Worm (Caenorhabditis elegans) whole organism, young adult: ENCODE results near the gene lurp-2.

Experiments used
- B0019.2 ChIP-seq: fragments of 200-800 bp; sonication (Bioruptor generic); conservative IDR thresholded peaks from 2 replicates; pipeline ENCODE4 v1.3.6; 2022; ENCODE audit warnings: missing genetic modification reagents, missing genetic modification characterization, missing compliant biosample characterization
- B0261.1 ChIP-seq: sonication (generic microtip); optimal IDR thresholded peaks from 2 replicates; lab custom pipeline; 2016; ENCODE audit warnings: mild to moderate bottlenecking, missing genetic modification characterization, moderate library complexity, missing compliant biosample characterization
- F22D6.2 ChIP-seq: sonication (generic microtip); optimal IDR thresholded peaks from 2 replicates; lab custom pipeline; 2016; ENCODE audit warnings: mild to moderate bottlenecking, missing genetic modification characterization, missing compliant biosample characterization
- F37B4.10 ChIP-seq: fragments of 200-800 bp; sonication (Bioruptor generic); IDR thresholded peaks from 2 replicates; pipeline ENCODE4 v1.3.6; 2022; ENCODE audit warnings: missing genetic modification characterization, missing compliant biosample characterization
- F52B5.7 ChIP-seq: sonication (generic microtip); optimal IDR thresholded peaks from 2 replicates; lab custom pipeline; 2016; ENCODE audit warnings: mild to moderate bottlenecking, missing genetic modification characterization, missing compliant biosample characterization
- F57A8.1 ChIP-seq: fragments of 200-800 bp; sonication (Bioruptor generic); optimal IDR thresholded peaks from 2 replicates; lab custom pipeline; 2018; ENCODE audit warnings: mild to moderate bottlenecking, missing genetic modification characterization, moderate library complexity, missing compliant biosample characterization
- Y79H2A.3 ChIP-seq: fragments of 200-800 bp; sonication (Bioruptor generic); conservative IDR thresholded peaks from 2 replicates; pipeline ENCODE4 v1.3.6; 2022; ENCODE audit warnings: missing genetic modification reagents, missing genetic modification characterization, missing compliant biosample characterization
- ZK185.1 ChIP-seq: sonication (generic microtip); optimal IDR thresholded peaks from 2 replicates; lab custom pipeline; 2016; ENCODE audit warnings: mild to moderate bottlenecking, missing genetic modification characterization, missing compliant biosample characterization; ENCODE audit not compliant: poor library complexity, severe bottlenecking
- aptf-2 ChIP-seq: fragments of 200-800 bp; sonication (Bioruptor generic); conservative IDR thresholded peaks from 2 replicates; pipeline ENCODE4 v1.3.6; 2022; ENCODE audit warnings: missing genetic modification reagents, missing genetic modification characterization, missing compliant biosample characterization
- atf-7 ChIP-seq: sonication (generic microtip); optimal IDR thresholded peaks from 2 replicates; lab custom pipeline; 2017; ENCODE audit warnings: mild to moderate bottlenecking, missing genetic modification characterization, missing compliant biosample characterization
- athp-1 ChIP-seq: sonication (generic microtip); optimal IDR thresholded peaks from 2 replicates; lab custom pipeline; 2017; ENCODE audit warnings: mild to moderate bottlenecking, missing genetic modification characterization, missing compliant biosample characterization
- attf-3 ChIP-seq: fragments of 200-800 bp; sonication (Bioruptor generic); conservative IDR thresholded peaks from 2 replicates; pipeline ENCODE4 v1.3.6; 2022; ENCODE audit warnings: missing genetic modification reagents, missing genetic modification characterization, missing compliant biosample characterization
- attf-6 ChIP-seq: fragments of 200-800 bp; sonication (Bioruptor generic); IDR thresholded peaks from 2 replicates; pipeline ENCODE4 v1.3.6; 2022; ENCODE audit warnings: missing genetic modification reagents, missing genetic modification characterization, missing compliant biosample characterization
- bed-1 ChIP-seq: fragments of 200-800 bp; sonication (Bioruptor generic); IDR thresholded peaks from 2 replicates; pipeline ENCODE4 v1.3.6; 2022; ENCODE audit warnings: missing genetic modification reagents, missing genetic modification characterization, missing compliant biosample characterization
- ccch-3 ChIP-seq: fragments of 200-800 bp; sonication (Bioruptor generic); optimal IDR thresholded peaks from 2 replicates; lab custom pipeline; 2018; ENCODE audit warnings: mild to moderate bottlenecking, missing genetic modification characterization, missing compliant biosample characterization
- ceh-100 ChIP-seq: fragments of 200-800 bp; sonication (Bioruptor generic); IDR thresholded peaks from 2 replicates; pipeline ENCODE4 v1.3.6; 2022; ENCODE audit warnings: missing genetic modification reagents, missing genetic modification characterization, missing compliant biosample characterization
- ceh-27 ChIP-seq: fragments of 200-800 bp; sonication (Bioruptor generic); optimal IDR thresholded peaks from 2 replicates; lab custom pipeline; 2018; ENCODE audit warnings: mild to moderate bottlenecking, missing genetic modification characterization, moderate library complexity, missing compliant biosample characterization
- ceh-58 ChIP-seq: fragments of 200-800 bp; sonication (Bioruptor generic); IDR thresholded peaks from 2 replicates; pipeline ENCODE4 v1.3.6; 2022; ENCODE audit warnings: missing genetic modification characterization, missing compliant biosample characterization
- dox-1 ChIP-seq: fragments of 200-800 bp; sonication (Bioruptor generic); IDR thresholded peaks from 2 replicates; pipeline ENCODE4 v1.3.6; 2022; ENCODE audit warnings: missing genetic modification reagents, missing genetic modification characterization, missing compliant biosample characterization
- egl-18 ChIP-seq: fragments of 200-800 bp; sonication (Bioruptor generic); IDR thresholded peaks from 2 replicates; pipeline ENCODE4 v1.3.6; 2022; ENCODE audit warnings: missing genetic modification reagents, missing genetic modification characterization, missing compliant biosample characterization
- gei-17 ChIP-seq: fragments of 200-800 bp; sonication (Bioruptor generic); optimal IDR thresholded peaks from 2 replicates; lab custom pipeline; 2018; ENCODE audit warnings: mild to moderate bottlenecking, missing genetic modification characterization, missing compliant biosample characterization
- hlh-26 ChIP-seq: fragments of 200-800 bp; sonication (Bioruptor generic); conservative IDR thresholded peaks from 2 replicates; pipeline ENCODE4 v1.3.6; 2022; ENCODE audit warnings: missing genetic modification reagents, missing genetic modification characterization, missing compliant biosample characterization
- hsf-1 ChIP-seq: fragments of 200-800 bp; sonication (Bioruptor generic); IDR thresholded peaks from 2 replicates; pipeline ENCODE4 v1.3.6; 2022; ENCODE audit warnings: missing genetic modification reagents, missing genetic modification characterization, missing compliant biosample characterization
- lag-1 ChIP-seq: fragments of 200-800 bp; sonication (Bioruptor generic); IDR thresholded peaks from 2 replicates; pipeline ENCODE4 v1.3.6; 2022; ENCODE audit warnings: missing genetic modification reagents, missing genetic modification characterization, missing compliant biosample characterization
- let-607 ChIP-seq, 2 experiments: fragments of 200-800 bp in 1 of 2; sonication (Bioruptor generic) in 1 of 2; sonication (generic microtip) in 1 of 2; optimal IDR thresholded peaks; 2 replicates each; lab custom pipeline; 2016 to 2018; ENCODE audit warnings: mild to moderate bottlenecking in 2 of 2, missing compliant biosample characterization in 2 of 2, missing genetic modification characterization in 2 of 2, moderate library complexity in 2 of 2, missing genotype in 1 of 2
- lin-35 ChIP-seq, 3 experiments: fragments of 150-350 bp in 2 of 3; sonication (generic microtip) in 1 of 3; optimal IDR thresholded peaks; 2 replicates each; lab custom pipeline; 2014 to 2018; ENCODE audit warnings: missing biosample characterization in 3 of 3, missing genetic modification characterization in 3 of 3, missing genetic modification reagents in 3 of 3
- lin-40 ChIP-seq: sonication (generic microtip); optimal IDR thresholded peaks from 2 replicates; lab custom pipeline; 2016; ENCODE audit warnings: missing genetic modification characterization, mild to moderate bottlenecking, missing compliant biosample characterization, missing genotype, missing genetic modification reagents
- lir-1 ChIP-seq: fragments of 200-800 bp; sonication (Bioruptor generic); conservative IDR thresholded peaks from 2 replicates; pipeline ENCODE4 v1.3.6; 2022; ENCODE audit warnings: missing genetic modification reagents, missing genetic modification characterization, missing compliant biosample characterization
- madf-6 ChIP-seq: fragments of 200-800 bp; sonication (Bioruptor generic); IDR thresholded peaks from 2 replicates; pipeline ENCODE4 v1.3.6; 2022; ENCODE audit warnings: missing genetic modification reagents, missing genetic modification characterization, missing compliant biosample characterization
- mcd-1 ChIP-seq: fragments of 200-800 bp; sonication (Bioruptor generic); IDR thresholded peaks from 2 replicates; pipeline ENCODE4 v1.3.6; 2022; ENCODE audit warnings: missing genetic modification reagents, missing genetic modification characterization, missing compliant biosample characterization
- mel-28 ChIP-seq: sonication (generic microtip); optimal IDR thresholded peaks from 2 replicates; lab custom pipeline; 2016; ENCODE audit warnings: borderline replicate concordance, mild to moderate bottlenecking, missing genetic modification characterization, missing compliant biosample characterization
- mes-4 ChIP-seq: sonication (generic microtip); optimal IDR thresholded peaks from 2 replicates; lab custom pipeline; 2016; ENCODE audit warnings: missing genotype, missing genetic modification characterization, missing compliant biosample characterization
- mxl-1 ChIP-seq: sonication (generic microtip); optimal IDR thresholded peaks from 2 replicates; lab custom pipeline; 2016; ENCODE audit warnings: missing genetic modification characterization, missing compliant biosample characterization
- nfya-2 ChIP-seq: fragments of 200-800 bp; sonication (Bioruptor generic); IDR thresholded peaks from 2 replicates; pipeline ENCODE4 v1.3.6; 2022; ENCODE audit warnings: missing genetic modification reagents, missing genetic modification characterization, missing compliant biosample characterization
- nfyb-1 ChIP-seq: fragments of 200-800 bp; sonication (Bioruptor generic); IDR thresholded peaks from 2 replicates; pipeline ENCODE4 v1.3.6; 2022; ENCODE audit warnings: missing genetic modification reagents, missing genetic modification characterization, missing compliant biosample characterization
- nhr-27 ChIP-seq: fragments of 200-800 bp; sonication (Bioruptor generic); optimal IDR thresholded peaks from 2 replicates; lab custom pipeline; 2018; ENCODE audit warnings: mild to moderate bottlenecking, missing genetic modification characterization, moderate library complexity, missing compliant biosample characterization
- nhr-80 ChIP-seq: sonication (generic microtip); optimal IDR thresholded peaks from 2 replicates; lab custom pipeline; 2016; ENCODE audit warnings: missing genetic modification characterization, missing compliant biosample characterization
- pbrm-1 ChIP-seq: fragments of 200-800 bp; sonication (Bioruptor generic); IDR thresholded peaks from 2 replicates; pipeline ENCODE4 v1.3.6; 2022; ENCODE audit warnings: missing genetic modification reagents, missing genetic modification characterization, missing compliant biosample characterization
- pha-4 ChIP-seq: fragments of 150-350 bp; sonication (generic microtip); optimal IDR thresholded peaks from 2 replicates; lab custom pipeline; 2014; ENCODE audit warnings: missing biosample characterization, missing genetic modification reagents, missing genetic modification characterization
- rcor-1 ChIP-seq: fragments of 200-800 bp; sonication (Bioruptor generic); IDR thresholded peaks from 2 replicates; pipeline ENCODE4 v1.3.6; 2022; ENCODE audit warnings: missing genetic modification reagents, missing genetic modification characterization, missing compliant biosample characterization
- snpc-1.1 ChIP-seq: sonication (generic microtip); optimal IDR thresholded peaks from 2 replicates; lab custom pipeline; 2017; ENCODE audit warnings: missing genetic modification characterization, mild to moderate bottlenecking, missing compliant biosample characterization, antibody characterized with exemption, moderate library complexity, missing genotype, missing genetic modification reagents; ENCODE audit not compliant: insufficient read depth
- snpc-1.3 ChIP-seq: sonication (generic microtip); optimal IDR thresholded peaks from 2 replicates; lab custom pipeline; 2017; ENCODE audit warnings: missing genetic modification characterization, mild to moderate bottlenecking, missing compliant biosample characterization, antibody characterized with exemption, moderate library complexity, missing genotype, missing genetic modification reagents; ENCODE audit not compliant: insufficient read depth
- unc-130 ChIP-seq: sonication (generic microtip); optimal IDR thresholded peaks from 2 replicates; lab custom pipeline; 2016; ENCODE audit warnings: missing genetic modification reagents, missing genetic modification characterization, missing compliant biosample characterization
- zfh-2 ChIP-seq: fragments of 200-800 bp; sonication (Bioruptor generic); conservative IDR thresholded peaks from 2 replicates; pipeline ENCODE4 v1.3.6; 2022; ENCODE audit warnings: missing genetic modification reagents, missing genetic modification characterization, missing compliant biosample characterization
- ztf-22 ChIP-seq: fragments of 200-800 bp; sonication (Bioruptor generic); optimal IDR thresholded peaks from 2 replicates; lab custom pipeline; 2018; ENCODE audit warnings: mild to moderate bottlenecking, missing genetic modification characterization, moderate library complexity, missing compliant biosample characterization
- ztf-26 ChIP-seq: sonication (generic microtip); optimal IDR thresholded peaks from 2 replicates; lab custom pipeline; 2017; ENCODE audit warnings: missing genetic modification characterization, missing compliant biosample characterization
- ztf-28 ChIP-seq: fragments of 200-800 bp; sonication (Bioruptor generic); IDR thresholded peaks from 2 replicates; pipeline ENCODE4 v1.3.6; 2022; ENCODE audit warnings: missing genetic modification reagents, missing genetic modification characterization, missing compliant biosample characterization

Gene lurp-2

DNA sequence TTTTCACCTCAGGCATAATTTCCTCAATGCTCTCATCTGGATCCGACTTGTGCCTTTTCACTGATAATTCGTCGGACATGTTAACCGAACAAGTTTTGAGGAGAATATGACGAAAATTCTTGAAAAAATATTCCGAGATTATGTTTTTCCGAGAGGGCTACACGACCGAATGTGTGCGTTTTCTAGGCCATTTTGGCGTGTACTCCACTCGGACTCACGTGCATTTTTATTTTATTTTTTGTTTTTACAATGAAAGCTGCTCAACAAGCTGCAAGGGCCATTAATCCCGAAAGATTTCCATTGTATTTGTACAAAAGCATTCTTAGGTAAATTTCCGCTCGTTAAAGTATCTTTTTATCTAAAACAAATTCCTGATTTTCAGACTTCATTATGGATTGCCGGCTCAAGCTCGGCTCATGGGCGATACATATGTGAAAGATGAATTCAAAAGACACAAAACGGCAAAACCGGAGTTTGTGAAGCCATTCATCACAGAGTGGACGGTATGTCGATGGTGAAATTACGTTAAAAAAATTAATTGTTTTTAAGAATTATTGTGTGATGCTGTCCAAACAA is 14.8 kb downstream of the lurp-2 start, which contains the start of the genes F25H9.6 and F25H9.7 (continued):
- TF ChIP-seq pha-4 (no peak), ztf-22 (GFP tag; lab: Kevin White, UChicago) (peak; percentile 39), rcor-1 (GFP tag; lab: Robert Waterston, UW) (peak; percentile 73), lin-40 (tag; lab: Kevin White, UChicago) (peak; percentile 77), F37B4.10 (GFP tag; lab: Robert Waterston, UW) (no peak), mcd-1 (GFP tag; lab: Robert Waterston, UW) (peak; percentile 82), atf-7 (peak; percentile 44), Y79H2A.3 (GFP tag; lab: Robert Waterston, UW) (no peak), ceh-100 (GFP tag; lab: Robert Waterston, UW) (peak; percentile 79), aptf-2 (GFP tag; lab: Robert Waterston, UW) (peak; percentile 82; the same call in 1 of the 2 replicates), hsf-1 (GFP tag; lab: Robert Waterston, UW) (peak; percentile 60; the same call in 1 of the 2 replicates), let-607 (tag; optimal IDR thresholded peaks at IDR 0.05; lab: Kevin White, UChicago) (peak in 1 of 2 experiments; percentile 71), lag-1 (GFP tag; lab: Robert Waterston, UW) (no peak), zfh-2 (GFP tag; lab: Robert Waterston, UW) (no peak), snpc-1.3 (tag; lab: Kevin White, UChicago) (peak; percentile 31), dox-1 (GFP tag; lab: Robert Waterston, UW) (peak; percentile 88; the same call in 1 of the 2 replicates), B0261.1 (peak; percentile 11), nfya-2 (GFP tag; lab: Robert Waterston, UW) (no peak), nhr-27 (tag; lab: Kevin White, UChicago) (peak; percentile 46), ZK185.1 (tag; lab: Kevin White, UChicago) (peak; percentile 95), B0019.2 (GFP tag; lab: Robert Waterston, UW) (no peak), snpc-1.1 (tag; lab: Kevin White, UChicago) (no peak), madf-6 (GFP tag; lab: Robert Waterston, UW) (peak; percentile 79), nfyb-1 (GFP tag; lab: Robert Waterston, UW) (peak; percentile 81), attf-6 (GFP tag; lab: Robert Waterston, UW) (peak; percentile 66), bed-1 (0 out of 2 replicates have a peak, but pooled peaks have one; percentile 37), nhr-80 (tag; lab: Kevin White, UChicago) (no peak), F22D6.2 (tag; lab: Kevin White, UChicago) (peak; percentile 76), F52B5.7 (tag; lab: Kevin White, UChicago) (no peak), F57A8.1 (GFP tag; lab: Kevin White, UChicago) (no peak), pbrm-1 (GFP tag; lab: Robert Waterston, UW) (peak; percentile 70; the same call in 1 of the 2 replicates), attf-3 (GFP tag; lab: Robert Waterston, UW) (peak; percentile 78), mes-4 (tag; lab: Kevin White, UChicago) (no peak), ztf-26 (tag; lab: Kevin White, UChicago) (no peak), ceh-27 (peak; percentile 95), ceh-58 (GFP tag; lab: Robert Waterston, UW) (no peak), hlh-26 (GFP tag; lab: Robert Waterston, UW) (no peak), athp-1 (peak; percentile 79), unc-130 (peak; percentile 96), mxl-1 (tag; lab: Kevin White, UChicago) (no peak), ztf-28 (GFP tag; lab: Robert Waterston, UW) (0 out of 2 replicates have a peak, but pooled peaks have one; percentile 70), ccch-3 (peak; percentile 99), lin-35 (GFP tag; optimal IDR thresholded peaks at IDR 0.05; lab: Kevin White, UChicago) (peak in 1 of 3 experiments; percentile 64), egl-18 (GFP tag; lab: Robert Waterston, UW) (0 out of 2 replicates have a peak, but pooled peaks have one; percentile 7), lir-1 (GFP tag; lab: Robert Waterston, UW) (peak; percentile 93), gei-17 (GFP tag; lab: Kevin White, UChicago) (no peak), mel-28 (tag; lab: Kevin White, UChicago) (no peak)
